Fruit fly (Drosophila melanogaster): ENCODE measurements around the gene CG32795.

DNA sequence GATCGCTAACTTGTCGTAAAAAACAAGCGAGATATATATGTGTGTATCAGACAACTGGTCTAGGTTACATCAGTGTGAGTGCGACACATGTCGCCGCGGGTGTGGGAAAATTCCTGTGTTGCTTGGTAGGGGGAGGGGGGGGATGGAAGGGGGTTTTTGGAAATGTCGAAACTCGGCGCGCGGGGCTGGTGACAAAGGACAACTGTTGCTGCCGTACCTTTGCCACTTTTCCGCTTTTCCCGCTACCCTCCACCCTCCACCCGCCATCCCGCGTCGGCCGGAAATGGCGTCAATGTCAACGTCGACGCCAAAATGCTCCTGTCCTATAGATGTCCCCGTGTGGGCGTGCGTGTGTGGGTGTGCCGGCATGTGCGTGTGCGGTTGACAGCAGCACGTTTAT lies 12.6 kb upstream of the CG32795 start:
- no peak for TF ChIP-seq woc (GFP tag; optimal IDR thresholded peaks at IDR 0.05)
- no peak for TF ChIP-seq h (GFP tag; optimal IDR thresholded peaks at IDR 0.05)
- no peak for TF ChIP-seq usp (GFP tag; optimal IDR thresholded peaks at IDR 0.05)
- no peak for TF ChIP-seq lola (GFP tag; optimal IDR thresholded peaks at IDR 0.05)
- no peak for TF ChIP-seq pan (optimal IDR thresholded peaks at IDR 0.05)
- TF ChIP-seq rgr (GFP tag; optimal IDR thresholded peaks at IDR 0.05) = no peak
